Worm (Caenorhabditis elegans) whole organism, midembryonic: ENCODE measurements around the gene F59A7.7.

Experiments
- T22C8.4 ChIP-seq: fragments of 200-800 bp; sonication (Bioruptor generic); IDR thresholded peaks from 2 replicates; pipeline ENCODE4 v1.3.6; 2022; ENCODE audit warnings: missing genetic modification characterization, missing compliant biosample characterization
- cog-1 ChIP-seq: sonication (generic microtip); optimal IDR thresholded peaks from 2 replicates; lab custom pipeline; 2016; ENCODE audit warnings: missing genetic modification characterization, missing compliant biosample characterization
- klf-2 ChIP-seq: fragments of 200-800 bp; sonication (Bioruptor generic); conservative IDR thresholded peaks from 2 replicates; pipeline ENCODE4 v1.3.6; 2022; ENCODE audit warnings: missing genetic modification reagents, missing genetic modification characterization, missing compliant biosample characterization
- ref-1 ChIP-seq: fragments of 200-800 bp; sonication (Bioruptor generic); conservative IDR thresholded peaks from 2 replicates; pipeline ENCODE4 v1.3.6; 2022; ENCODE audit warnings: missing genetic modification reagents, missing genetic modification characterization, missing compliant biosample characterization
- tab-1 ChIP-seq: fragments of 200-800 bp; sonication (Bioruptor generic); IDR thresholded peaks from 2 replicates; pipeline ENCODE4 v1.3.6; 2022; ENCODE audit warnings: missing genetic modification characterization, missing compliant biosample characterization
- ztf-23 ChIP-seq: fragments of 200-800 bp; sonication (Bioruptor generic); IDR thresholded peaks from 2 replicates; pipeline ENCODE4 v1.3.6; 2022; ENCODE audit warnings: missing genetic modification reagents, missing genetic modification characterization, missing compliant biosample characterization

ce11 chrV:1999531-2000094, 12.3 kb upstream of the F59A7.7 start, which contains the start of gene alh-5:
- no peak for TF ChIP-seq tab-1 (GFP tag; lab: Robert Waterston, UW)
- no peak for TF ChIP-seq klf-2
- no peak for TF ChIP-seq ztf-23 (GFP tag; lab: Robert Waterston, UW)
- TF ChIP-seq ref-1 (GFP tag; lab: Robert Waterston, UW) = no peak
- TF ChIP-seq cog-1 (tag; lab: Kevin White, UChicago) = no peak
- TF ChIP-seq T22C8.4 (GFP tag; lab: Robert Waterston, UW) = no peak
